Worm (Caenorhabditis elegans) whole organism, young adult: Measurements from ENCODE around the gene gldi-8.

ENCODE experiments used
- B0035.1 ChIP-seq: sonication (generic microtip); optimal IDR thresholded peaks from 2 replicates; lab custom pipeline; 2016; ENCODE audit warnings: missing genetic modification characterization, mild to moderate bottlenecking, missing compliant biosample characterization, missing genotype, missing genetic modification reagents
- B0336.3 ChIP-seq: fragments of 200-800 bp; sonication (Bioruptor generic); IDR thresholded peaks from 2 replicates; pipeline ENCODE4 v1.3.6; 2022; ENCODE audit warnings: missing genetic modification characterization, missing compliant biosample characterization
- F22D6.2 ChIP-seq: sonication (generic microtip); optimal IDR thresholded peaks from 2 replicates; lab custom pipeline; 2016; ENCODE audit warnings: mild to moderate bottlenecking, missing genetic modification characterization, missing compliant biosample characterization
- F57A8.1 ChIP-seq: fragments of 200-800 bp; sonication (Bioruptor generic); optimal IDR thresholded peaks from 2 replicates; lab custom pipeline; 2018; ENCODE audit warnings: mild to moderate bottlenecking, missing genetic modification characterization, moderate library complexity, missing compliant biosample characterization
- K11D2.4 ChIP-seq: fragments of 200-800 bp; sonication (Bioruptor generic); IDR thresholded peaks from 2 replicates; pipeline ENCODE4 v1.3.6; 2022; ENCODE audit warnings: missing genetic modification reagents, missing genetic modification characterization, missing compliant biosample characterization
- K12H6.12 ChIP-seq: fragments of 200-800 bp; sonication (Bioruptor generic); optimal IDR thresholded peaks from 2 replicates; lab custom pipeline; 2018; ENCODE audit warnings: mild to moderate bottlenecking, missing genetic modification characterization, missing compliant biosample characterization
- Y56A3A.18 ChIP-seq: fragments of 200-800 bp; sonication (Bioruptor generic); IDR thresholded peaks from 2 replicates; pipeline ENCODE4 v1.3.6; 2022; ENCODE audit warnings: missing genetic modification reagents, missing genetic modification characterization, missing compliant biosample characterization
- Y79H2A.3 ChIP-seq: fragments of 200-800 bp; sonication (Bioruptor generic); conservative IDR thresholded peaks from 2 replicates; pipeline ENCODE4 v1.3.6; 2022; ENCODE audit warnings: missing genetic modification reagents, missing genetic modification characterization, missing compliant biosample characterization
- aptf-3 ChIP-seq: fragments of 200-800 bp; sonication (Bioruptor generic); IDR thresholded peaks from 2 replicates; pipeline ENCODE4 v1.3.6; 2022; ENCODE audit warnings: missing genetic modification characterization, missing compliant biosample characterization
- atf-7 ChIP-seq: sonication (generic microtip); optimal IDR thresholded peaks from 2 replicates; lab custom pipeline; 2017; ENCODE audit warnings: mild to moderate bottlenecking, missing genetic modification characterization, missing compliant biosample characterization
- bed-1 ChIP-seq: fragments of 200-800 bp; sonication (Bioruptor generic); IDR thresholded peaks from 2 replicates; pipeline ENCODE4 v1.3.6; 2022; ENCODE audit warnings: missing genetic modification reagents, missing genetic modification characterization, missing compliant biosample characterization
- cebp-1 ChIP-seq, 2 experiments: fragments of 200-800 bp in 1 of 2; sonication (Bioruptor generic) in 1 of 2; sonication (generic microtip) in 1 of 2; IDR thresholded peaks in 1 of 2; optimal IDR thresholded peaks in 1 of 2; 2 replicates each; pipeline versions ENCODE4 v1.3.6 to Lab custom; 2017 to 2022; ENCODE audit warnings: missing compliant biosample characterization in 2 of 2, missing genetic modification characterization in 2 of 2, mild to moderate bottlenecking in 1 of 2, missing genetic modification reagents in 1 of 2, moderate library complexity in 1 of 2
- ceh-100 ChIP-seq: fragments of 200-800 bp; sonication (Bioruptor generic); IDR thresholded peaks from 2 replicates; pipeline ENCODE4 v1.3.6; 2022; ENCODE audit warnings: missing genetic modification reagents, missing genetic modification characterization, missing compliant biosample characterization
- ceh-27 ChIP-seq: fragments of 200-800 bp; sonication (Bioruptor generic); optimal IDR thresholded peaks from 2 replicates; lab custom pipeline; 2018; ENCODE audit warnings: mild to moderate bottlenecking, missing genetic modification characterization, moderate library complexity, missing compliant biosample characterization
- chd-7 ChIP-seq: sonication (generic microtip); optimal IDR thresholded peaks from 2 replicates; lab custom pipeline; 2016; ENCODE audit warnings: mild to moderate bottlenecking, missing genetic modification characterization, moderate library complexity, missing compliant biosample characterization
- die-1 ChIP-seq: sonication (generic microtip); optimal IDR thresholded peaks from 2 replicates; lab custom pipeline; 2016; ENCODE audit warnings: missing genotype, mild to moderate bottlenecking, missing genetic modification characterization, missing compliant biosample characterization
- dox-1 ChIP-seq: fragments of 200-800 bp; sonication (Bioruptor generic); IDR thresholded peaks from 2 replicates; pipeline ENCODE4 v1.3.6; 2022; ENCODE audit warnings: missing genetic modification reagents, missing genetic modification characterization, missing compliant biosample characterization
- efl-1 ChIP-seq: fragments of 150-350 bp; optimal IDR thresholded peaks from 2 replicates; lab custom pipeline; 2014; ENCODE audit warnings: missing biosample characterization, missing genetic modification reagents, missing genetic modification characterization
- egl-18 ChIP-seq: fragments of 200-800 bp; sonication (Bioruptor generic); IDR thresholded peaks from 2 replicates; pipeline ENCODE4 v1.3.6; 2022; ENCODE audit warnings: missing genetic modification reagents, missing genetic modification characterization, missing compliant biosample characterization
- egl-44 ChIP-seq: fragments of 200-800 bp; sonication (Bioruptor generic); IDR thresholded peaks from 2 replicates; pipeline ENCODE4 v1.3.6; 2022; ENCODE audit warnings: missing genetic modification reagents, missing genetic modification characterization, missing compliant biosample characterization
- ets-4 ChIP-seq: fragments of 200-800 bp; sonication (Bioruptor generic); optimal IDR thresholded peaks from 2 replicates; lab custom pipeline; 2018; ENCODE audit warnings: mild to moderate bottlenecking, missing genetic modification characterization, missing compliant biosample characterization
- gei-17 ChIP-seq: fragments of 200-800 bp; sonication (Bioruptor generic); optimal IDR thresholded peaks from 2 replicates; lab custom pipeline; 2018; ENCODE audit warnings: mild to moderate bottlenecking, missing genetic modification characterization, missing compliant biosample characterization
- hlh-12 ChIP-seq: sonication (generic microtip); optimal IDR thresholded peaks from 2 replicates; lab custom pipeline; 2016; ENCODE audit warnings: missing genetic modification characterization, missing compliant biosample characterization
- hmg-1.2 ChIP-seq: fragments of 200-800 bp; sonication (Bioruptor generic); IDR thresholded peaks from 2 replicates; pipeline ENCODE4 v1.3.6; 2022; ENCODE audit warnings: missing genetic modification reagents, missing genetic modification characterization, missing compliant biosample characterization
- lag-1 ChIP-seq: fragments of 200-800 bp; sonication (Bioruptor generic); IDR thresholded peaks from 2 replicates; pipeline ENCODE4 v1.3.6; 2022; ENCODE audit warnings: missing genetic modification reagents, missing genetic modification characterization, missing compliant biosample characterization
- let-526 ChIP-seq: fragments of 200-800 bp; sonication (Bioruptor generic); IDR thresholded peaks from 2 replicates; pipeline ENCODE4 v1.3.6; 2022; ENCODE audit warnings: missing genetic modification reagents, missing genetic modification characterization, missing compliant biosample characterization
- let-607 ChIP-seq, 2 experiments: fragments of 200-800 bp in 1 of 2; sonication (Bioruptor generic) in 1 of 2; sonication (generic microtip) in 1 of 2; optimal IDR thresholded peaks; 2 replicates each; lab custom pipeline; 2016 to 2018; ENCODE audit warnings: mild to moderate bottlenecking in 2 of 2, missing compliant biosample characterization in 2 of 2, missing genetic modification characterization in 2 of 2, moderate library complexity in 2 of 2, missing genotype in 1 of 2
- lin-35 ChIP-seq, 3 experiments: fragments of 150-350 bp in 2 of 3; sonication (generic microtip) in 1 of 3; optimal IDR thresholded peaks; 2 replicates each; lab custom pipeline; 2014 to 2018; ENCODE audit warnings: missing biosample characterization in 3 of 3, missing genetic modification characterization in 3 of 3, missing genetic modification reagents in 3 of 3
- lin-40 ChIP-seq: sonication (generic microtip); optimal IDR thresholded peaks from 2 replicates; lab custom pipeline; 2016; ENCODE audit warnings: missing genetic modification characterization, mild to moderate bottlenecking, missing compliant biosample characterization, missing genotype, missing genetic modification reagents
- madf-8 ChIP-seq: fragments of 200-800 bp; sonication (Bioruptor generic); conservative IDR thresholded peaks from 2 replicates; pipeline ENCODE4 v1.3.6; 2022; ENCODE audit warnings: missing genetic modification reagents, missing genetic modification characterization, missing compliant biosample characterization
- mcd-1 ChIP-seq: fragments of 200-800 bp; sonication (Bioruptor generic); IDR thresholded peaks from 2 replicates; pipeline ENCODE4 v1.3.6; 2022; ENCODE audit warnings: missing genetic modification reagents, missing genetic modification characterization, missing compliant biosample characterization
- nfyb-1 ChIP-seq: fragments of 200-800 bp; sonication (Bioruptor generic); IDR thresholded peaks from 2 replicates; pipeline ENCODE4 v1.3.6; 2022; ENCODE audit warnings: missing genetic modification reagents, missing genetic modification characterization, missing compliant biosample characterization
- pbrm-1 ChIP-seq: fragments of 200-800 bp; sonication (Bioruptor generic); IDR thresholded peaks from 2 replicates; pipeline ENCODE4 v1.3.6; 2022; ENCODE audit warnings: missing genetic modification reagents, missing genetic modification characterization, missing compliant biosample characterization
- rec-8 ChIP-seq, 2 experiments: sonication (generic microtip); optimal IDR thresholded peaks; 2 replicates each; lab custom pipeline; 2016; ENCODE audit warnings: mild to moderate bottlenecking in 2 of 2, missing genetic modification characterization in 2 of 2, missing genetic modification reagents in 2 of 2, missing genotype in 2 of 2, missing biosample characterization in 1 of 2, missing compliant biosample characterization in 1 of 2, moderate library complexity in 1 of 2
- snpc-4 ChIP-seq, 5 experiments: fragments of 150-350 bp in 1 of 5; sonication (generic microtip) in 4 of 5; optimal IDR thresholded peaks; 2 replicates each; lab custom pipeline; 2014 to 2018; ENCODE audit warnings: missing genetic modification characterization in 5 of 5, missing biosample characterization in 3 of 5, antibody characterized with exemption in 2 of 5, mild to moderate bottlenecking in 2 of 5, missing compliant biosample characterization in 2 of 5, missing genotype in 2 of 5, moderate library complexity in 2 of 5, missing genetic modification reagents in 1 of 5
- somi-1 ChIP-seq: fragments of 200-800 bp; sonication (Bioruptor generic); optimal IDR thresholded peaks from 2 replicates; lab custom pipeline; 2018; ENCODE audit warnings: mild to moderate bottlenecking, missing genetic modification characterization, missing compliant biosample characterization
- unc-62 ChIP-seq: fragments of 150-350 bp; optimal IDR thresholded peaks from 2 replicates; lab custom pipeline; 2014; ENCODE audit warnings: missing biosample characterization, missing genetic modification reagents, missing genetic modification characterization
- ztf-25 ChIP-seq: fragments of 200-800 bp; sonication (Bioruptor generic); IDR thresholded peaks from 2 replicates; pipeline ENCODE4 v1.3.6; 2022; ENCODE audit warnings: missing genetic modification reagents, missing genetic modification characterization, missing compliant biosample characterization
- ztf-3 ChIP-seq: fragments of 200-800 bp; sonication (Bioruptor generic); optimal IDR thresholded peaks from 2 replicates; lab custom pipeline; 2018; ENCODE audit warnings: mild to moderate bottlenecking, missing genetic modification characterization, missing compliant biosample characterization
- ztf-6 ChIP-seq: fragments of 200-800 bp; sonication (Bioruptor generic); IDR thresholded peaks from 2 replicates; pipeline ENCODE4 v1.3.6; 2022; ENCODE audit warnings: missing genetic modification reagents, missing genetic modification characterization, missing compliant biosample characterization

gldi-8 gene

ce11 chrIII:12568036-12568649 lies 31.4 kb downstream of the gldi-8 start (continued):
- TF ChIP-seq egl-44 (GFP tag; lab: Robert Waterston, UW), result 0 out of 2 replicates have a peak, but pooled peaks have one; percentile 53
- TF ChIP-seq ceh-27 (GFP tag; lab: Kevin White, UChicago), result peak; percentile 57
- TF ChIP-seq K12H6.12 (tag; lab: Kevin White, UChicago), result peak; percentile 57
- TF ChIP-seq pbrm-1 (GFP tag; lab: Robert Waterston, UW), result peak; percentile 66; the same call in 1 of the 2 replicates
- peak; percentile 84 for TF ChIP-seq lin-40 (tag; lab: Kevin White, UChicago)
- TF ChIP-seq ztf-25 (GFP tag; lab: Robert Waterston, UW), result no peak
- TF ChIP-seq ets-4, result peak; percentile 30
- TF ChIP-seq lin-35 (GFP tag; optimal IDR thresholded peaks at IDR 0.05; lab: Kevin White, UChicago), result peak in 1 of 3 experiments; percentile 32
- TF ChIP-seq Y56A3A.18 (GFP tag; lab: Robert Waterston, UW), result 0 out of 2 replicates have a peak, but pooled peaks have one; percentile 9
- TF ChIP-seq lag-1 (GFP tag; lab: Robert Waterston, UW), result no peak
- no peak for TF ChIP-seq snpc-4 (GFP tag; optimal IDR thresholded peaks at IDR 0.05; lab: Kevin White, UChicago)
- peak in 2 of 4 experiments; percentile 4 to 42 for TF ChIP-seq snpc-4 (tag; optimal IDR thresholded peaks at IDR 0.05; lab: Kevin White, UChicago)
- TF ChIP-seq mcd-1 (GFP tag; lab: Robert Waterston, UW), result peak; percentile 53; the same call in 1 of the 2 replicates
- TF ChIP-seq madf-8 (GFP tag; lab: Robert Waterston, UW), result no peak
- TF ChIP-seq F22D6.2 (tag; lab: Kevin White, UChicago), result peak; percentile 92
- TF ChIP-seq Y79H2A.3 (GFP tag; lab: Robert Waterston, UW), result no peak
- TF ChIP-seq chd-7, result peak; percentile 65
- peak; percentile 24 for TF ChIP-seq die-1
- TF ChIP-seq unc-62, result no peak
- peak; percentile 83 for TF ChIP-seq K11D2.4 (GFP tag; lab: Robert Waterston, UW)
- peak; percentile 63; the same call in 1 of the 2 replicates for TF ChIP-seq hmg-1.2 (GFP tag; lab: Robert Waterston, UW)
- no peak for TF ChIP-seq gei-17
- TF ChIP-seq let-607 (tag; optimal IDR thresholded peaks at IDR 0.05; lab: Kevin White, UChicago), result peak in 1 of 2 experiments; percentile 33
- TF ChIP-seq let-526, result no peak
- TF ChIP-seq aptf-3, result no peak
- TF ChIP-seq ceh-100 (GFP tag; lab: Robert Waterston, UW), result 0 out of 2 replicates have a peak, but pooled peaks have one; percentile 11
- peak; percentile 59; the same call in 1 of the 2 replicates for TF ChIP-seq nfyb-1
- no peak for TF ChIP-seq hlh-12 (tag; lab: Kevin White, UChicago)
- TF ChIP-seq F57A8.1 (GFP tag; lab: Kevin White, UChicago), result no peak
- no peak for TF ChIP-seq rec-8 (tag; optimal IDR thresholded peaks at IDR 0.05; lab: Kevin White, UChicago)
- no peak for TF ChIP-seq egl-18 (GFP tag; lab: Robert Waterston, UW)
- peak; percentile 11 for TF ChIP-seq B0035.1 (tag; lab: Kevin White, UChicago)
- TF ChIP-seq B0336.3 (GFP tag; lab: Robert Waterston, UW), result peak; percentile 63
- TF ChIP-seq efl-1, result no peak
- no peak for TF ChIP-seq bed-1
- peak; percentile 59 for TF ChIP-seq dox-1 (GFP tag; lab: Robert Waterston, UW)
- TF ChIP-seq somi-1 (GFP tag; lab: Kevin White, UChicago), result peak; percentile 83
- TF ChIP-seq atf-7 (tag; lab: Kevin White, UChicago), result peak; percentile 53
- TF ChIP-seq cebp-1 (GFP tag; IDR thresholded peaks at IDR 0.05; lab: Robert Waterston, UW), result no peak
- TF ChIP-seq cebp-1 (tag; optimal IDR thresholded peaks at IDR 0.05; lab: Kevin White, UChicago), result peak; percentile 80
- TF ChIP-seq ztf-6 (GFP tag; lab: Robert Waterston, UW), result no peak
- peak; percentile 72 for TF ChIP-seq ztf-3
